Fruit fly (Drosophila melanogaster) whole organism, embryonic: ENCODE results near the gene CG46318.

Experiments
- Atf-2 ChIP-seq: fragments of 200-800 bp; sonication (Bioruptor generic); optimal IDR thresholded peaks from 2 replicates; lab custom pipeline; 2016; ENCODE audit warnings: missing biosample characterization, missing genetic modification characterization
- Bgb ChIP-seq: fragments of 200-800 bp; sonication (Bioruptor generic); IDR thresholded peaks from 2 replicates; pipeline ENCODE4 v1.3.6; 2022; ENCODE audit warnings: missing biosample characterization, missing genetic modification characterization; ENCODE audit not compliant: partially characterized antibody
- Blimp-1 ChIP-seq: fragments of 200-800 bp; sonication (Bioruptor generic); optimal IDR thresholded peaks from 3 replicates; lab custom pipeline; 2018; ENCODE audit warnings: missing biosample characterization, missing genetic modification characterization, mild to moderate bottlenecking, moderate library complexity, missing genetic modification reagents
- CG10431 ChIP-seq: fragments of 200-800 bp; sonication (Bioruptor generic); optimal IDR thresholded peaks from 3 replicates; lab custom pipeline; 2018; ENCODE audit warnings: missing biosample characterization, mild to moderate bottlenecking, missing genetic modification characterization
- CG12219 ChIP-seq: fragments of 200-800 bp; sonication (Bioruptor generic); optimal IDR thresholded peaks from 3 replicates; lab custom pipeline; 2018; ENCODE audit warnings: missing biosample characterization, mild to moderate bottlenecking, missing genetic modification characterization
- CG1233 ChIP-seq: fragments of 200-800 bp; sonication (Bioruptor generic); optimal IDR thresholded peaks from 4 replicates; lab custom pipeline; 2018; ENCODE audit warnings: missing biosample characterization, mild to moderate bottlenecking, missing genetic modification characterization
- CG12659 ChIP-seq: fragments of 200-800 bp; sonication (Bioruptor generic); optimal IDR thresholded peaks from 3 replicates; lab custom pipeline; 2017; ENCODE audit warnings: mild to moderate bottlenecking, missing biosample characterization, missing genetic modification reagents, missing genetic modification characterization
- CG12769 ChIP-seq: fragments of 200-800 bp; sonication (Bioruptor generic); optimal IDR thresholded peaks from 2 replicates; lab custom pipeline; 2019; ENCODE audit warnings: missing biosample characterization, mild to moderate bottlenecking, missing genetic modification characterization, moderate library complexity
- CG13123 ChIP-seq: fragments of 200-800 bp; sonication (Bioruptor generic); optimal IDR thresholded peaks from 2 replicates; lab custom pipeline; 2016; ENCODE audit warnings: missing biosample characterization, missing genetic modification characterization
- CG18262 ChIP-seq: fragments of 200-800 bp; optimal IDR thresholded peaks from 3 replicates; lab custom pipeline; 2019; ENCODE audit warnings: missing biosample characterization, mild to moderate bottlenecking, missing genetic modification characterization, moderate library complexity
- CG2116 ChIP-seq: fragments of 200-800 bp; sonication (Bioruptor generic); optimal IDR thresholded peaks from 3 replicates; lab custom pipeline; 2018; ENCODE audit warnings: missing biosample characterization, mild to moderate bottlenecking, missing genetic modification characterization
- CG2712 ChIP-seq: fragments of 200-800 bp; optimal IDR thresholded peaks from 3 replicates; lab custom pipeline; 2019; ENCODE audit warnings: missing biosample characterization, mild to moderate bottlenecking, missing genetic modification characterization, moderate library complexity
- CG2889 ChIP-seq: fragments of 200-800 bp; sonication (Bioruptor generic); IDR thresholded peaks from 3 replicates; pipeline ENCODE4 v1.3.6; 2022; ENCODE audit warnings: missing biosample characterization, missing genetic modification characterization
- CG30431 ChIP-seq: fragments of 200-800 bp; sonication (Bioruptor generic); optimal IDR thresholded peaks from 2 replicates; lab custom pipeline; 2017; ENCODE audit warnings: missing biosample characterization, missing genetic modification characterization
- CG32767 ChIP-seq: fragments of 200-800 bp; sonication (Bioruptor generic); IDR thresholded peaks from 2 replicates; pipeline ENCODE4 v1.3.6; 2022; ENCODE audit warnings: missing biosample characterization, missing genetic modification characterization
- CG32772 ChIP-seq: fragments of 200-800 bp; sonication (Bioruptor generic); IDR thresholded peaks from 2 replicates; pipeline ENCODE4 v1.3.6; 2022; ENCODE audit warnings: missing biosample characterization, missing genetic modification characterization
- CG42726 ChIP-seq: fragments of 200-800 bp; sonication (Bioruptor generic); IDR thresholded peaks from 2 replicates; pipeline ENCODE4 v1.3.6; 2022; ENCODE audit warnings: missing biosample characterization, missing genetic modification characterization; ENCODE audit not compliant: partially characterized antibody
- CG7556 ChIP-seq: fragments of 200-800 bp; sonication (Bioruptor generic); optimal IDR thresholded peaks from 2 replicates; lab custom pipeline; 2017; ENCODE audit warnings: missing biosample characterization, mild to moderate bottlenecking, missing genetic modification characterization
- CG7928 ChIP-seq: fragments of 200-800 bp; sonication (Bioruptor generic); optimal IDR thresholded peaks from 2 replicates; lab custom pipeline; 2017; ENCODE audit warnings: missing biosample characterization, mild to moderate bottlenecking, missing genetic modification characterization
- CG8281 ChIP-seq: fragments of 200-800 bp; sonication (Bioruptor generic); optimal IDR thresholded peaks from 2 replicates; lab custom pipeline; 2018; ENCODE audit warnings: missing biosample characterization, mild to moderate bottlenecking, missing genetic modification characterization, moderate library complexity
- CG9876 ChIP-seq: fragments of 200-800 bp; sonication (Bioruptor generic); optimal IDR thresholded peaks from 2 replicates; lab custom pipeline; 2016; ENCODE audit warnings: missing biosample characterization, missing genetic modification characterization
- Doc2 ChIP-seq: fragments of 200-800 bp; sonication (Bioruptor generic); IDR thresholded peaks from 2 replicates; pipeline ENCODE4 v1.3.6; 2022; ENCODE audit warnings: missing biosample characterization, missing genetic modification characterization
- Ets65A ChIP-seq: fragments of 200-800 bp; sonication (Bioruptor generic); peaks from one replicate; lab custom pipeline; 2016; ENCODE audit warnings: missing biosample characterization, missing genetic modification characterization
- Gsc ChIP-seq: fragments of 200-800 bp; sonication (Bioruptor generic); IDR thresholded peaks from 2 replicates; pipeline ENCODE4 v1.3.6; 2022; ENCODE audit warnings: missing biosample characterization, missing genetic modification characterization
- HLH4C ChIP-seq: fragments of 200-800 bp; sonication (Bioruptor generic); IDR thresholded peaks from 3 replicates; pipeline ENCODE4 v1.3.6; 2022; ENCODE audit warnings: missing biosample characterization, missing genetic modification characterization; ENCODE audit not compliant: partially characterized antibody
- Hand ChIP-seq: fragments of 200-800 bp; sonication (Bioruptor generic); optimal IDR thresholded peaks from 2 replicates; lab custom pipeline; 2017; ENCODE audit warnings: mild to moderate bottlenecking, missing biosample characterization, missing genetic modification reagents, missing genetic modification characterization
- HmgZ ChIP-seq: fragments of 200-800 bp; sonication (Bioruptor generic); optimal IDR thresholded peaks from 2 replicates; lab custom pipeline; 2018; ENCODE audit warnings: missing biosample characterization, mild to moderate bottlenecking, missing genetic modification characterization
- Hr51 ChIP-seq, 2 experiments: fragments of 200-800 bp; sonication (Bioruptor generic); optimal IDR thresholded peaks; 2 replicates in 1 of 2; 3 replicates in 1 of 2; lab custom pipeline; 2016 to 2018; ENCODE audit warnings: missing biosample characterization in 2 of 2, missing genetic modification characterization in 2 of 2, mild to moderate bottlenecking in 1 of 2, moderate library complexity in 1 of 2
- Lpt ChIP-seq: fragments of >200 bp; optimal IDR thresholded peaks from 2 replicates; lab custom pipeline; 2018; ENCODE audit warnings: missing biosample characterization, missing genetic modification characterization
- Myb ChIP-seq: fragments of 200-800 bp; sonication (Bioruptor generic); optimal IDR thresholded peaks from 2 replicates; lab custom pipeline; 2016; ENCODE audit warnings: missing biosample characterization, missing genetic modification characterization
- NC2β ChIP-seq: fragments of 200-800 bp; sonication (Bioruptor generic); optimal IDR thresholded peaks from 2 replicates; lab custom pipeline; 2016; ENCODE audit warnings: missing biosample characterization, missing genetic modification characterization
- Taf1 ChIP-seq: fragments of 200-800 bp; sonication (Bioruptor generic); IDR thresholded peaks from 2 replicates; pipeline ENCODE4 v1.3.6; 2022; ENCODE audit warnings: missing biosample characterization, missing genetic modification characterization
- crol ChIP-seq: fragments of 200-800 bp; sonication (Bioruptor generic); IDR thresholded peaks from 2 replicates; pipeline ENCODE4 v1.3.6; 2022; ENCODE audit warnings: missing biosample characterization, missing genetic modification characterization
- dmrt99B ChIP-seq: fragments of 200-800 bp; sonication (Bioruptor generic); optimal IDR thresholded peaks from 2 replicates; lab custom pipeline; 2018; ENCODE audit warnings: missing biosample characterization, mild to moderate bottlenecking, missing genetic modification characterization, moderate library complexity
- ewg ChIP-seq: fragments of 200-800 bp; sonication (Bioruptor generic); optimal IDR thresholded peaks from 3 replicates; lab custom pipeline; 2017; ENCODE audit warnings: mild to moderate bottlenecking, missing biosample characterization, missing genetic modification reagents, missing genetic modification characterization
- fd3F ChIP-seq: fragments of 200-800 bp; sonication (Bioruptor generic); optimal IDR thresholded peaks from 2 replicates; lab custom pipeline; 2018; ENCODE audit warnings: missing biosample characterization, mild to moderate bottlenecking, missing genetic modification characterization, moderate library complexity
- gcm ChIP-seq: fragments of 200-800 bp; sonication (Bioruptor generic); optimal IDR thresholded peaks from 2 replicates; lab custom pipeline; 2019; ENCODE audit warnings: missing biosample characterization, mild to moderate bottlenecking, missing genetic modification characterization, moderate library complexity
- gcm2 ChIP-seq: fragments of 200-800 bp; sonication (Bioruptor generic); optimal IDR thresholded peaks from 2 replicates; lab custom pipeline; 2016; ENCODE audit warnings: missing biosample characterization, missing genetic modification characterization
- jumu ChIP-seq: fragments of 200-800 bp; sonication (Bioruptor generic); optimal IDR thresholded peaks from 3 replicates; lab custom pipeline; 2016; ENCODE audit warnings: missing biosample characterization, missing genetic modification characterization
- mam ChIP-seq: fragments of 200-800 bp; sonication (Bioruptor generic); optimal IDR thresholded peaks from 3 replicates; lab custom pipeline; 2016; ENCODE audit warnings: missing biosample characterization, missing genetic modification characterization
- nau ChIP-seq: fragments of 200-800 bp; sonication (Bioruptor generic); optimal IDR thresholded peaks from 3 replicates; lab custom pipeline; 2017; ENCODE audit warnings: missing biosample characterization, mild to moderate bottlenecking, missing genetic modification characterization, missing genetic modification reagents
- nom ChIP-seq: fragments of 200-800 bp; sonication (Bioruptor generic); optimal IDR thresholded peaks from 2 replicates; lab custom pipeline; 2017; ENCODE audit warnings: missing biosample characterization, missing genetic modification characterization, mild to moderate bottlenecking, moderate library complexity, missing genetic modification reagents
- odd ChIP-seq: fragments of 200-800 bp; sonication (Bioruptor generic); optimal IDR thresholded peaks from 2 replicates; lab custom pipeline; 2017; ENCODE audit warnings: missing biosample characterization, mild to moderate bottlenecking, missing genetic modification characterization
- p53 ChIP-seq: fragments of 200-800 bp; sonication (Bioruptor generic); optimal IDR thresholded peaks from 2 replicates; lab custom pipeline; 2016; ENCODE audit warnings: missing biosample characterization, missing genetic modification characterization
- shn ChIP-seq: fragments of 200-800 bp; sonication (Bioruptor generic); optimal IDR thresholded peaks from 3 replicates; lab custom pipeline; 2016; ENCODE audit warnings: missing biosample characterization, missing genetic modification characterization
- trem ChIP-seq: fragments of 200-800 bp; optimal IDR thresholded peaks from 3 replicates; lab custom pipeline; 2019; ENCODE audit warnings: missing biosample characterization, mild to moderate bottlenecking, missing genetic modification characterization, moderate library complexity
- tup ChIP-seq: fragments of 200-800 bp; sonication (Bioruptor generic); optimal IDR thresholded peaks from 2 replicates; lab custom pipeline; 2016; ENCODE audit warnings: missing biosample characterization, mild to moderate bottlenecking, missing genetic modification characterization, moderate library complexity
- tx ChIP-seq: fragments of 200-800 bp; sonication (Bioruptor generic); optimal IDR thresholded peaks from 2 replicates; lab custom pipeline; 2016; ENCODE audit warnings: missing biosample characterization, missing genetic modification characterization
- wdn ChIP-seq: fragments of 200-800 bp; sonication (Bioruptor generic); IDR thresholded peaks from 2 replicates; pipeline ENCODE4 v1.3.6; 2022; ENCODE audit warnings: missing biosample characterization, missing genetic modification characterization

Gene CG46318

DNA sequence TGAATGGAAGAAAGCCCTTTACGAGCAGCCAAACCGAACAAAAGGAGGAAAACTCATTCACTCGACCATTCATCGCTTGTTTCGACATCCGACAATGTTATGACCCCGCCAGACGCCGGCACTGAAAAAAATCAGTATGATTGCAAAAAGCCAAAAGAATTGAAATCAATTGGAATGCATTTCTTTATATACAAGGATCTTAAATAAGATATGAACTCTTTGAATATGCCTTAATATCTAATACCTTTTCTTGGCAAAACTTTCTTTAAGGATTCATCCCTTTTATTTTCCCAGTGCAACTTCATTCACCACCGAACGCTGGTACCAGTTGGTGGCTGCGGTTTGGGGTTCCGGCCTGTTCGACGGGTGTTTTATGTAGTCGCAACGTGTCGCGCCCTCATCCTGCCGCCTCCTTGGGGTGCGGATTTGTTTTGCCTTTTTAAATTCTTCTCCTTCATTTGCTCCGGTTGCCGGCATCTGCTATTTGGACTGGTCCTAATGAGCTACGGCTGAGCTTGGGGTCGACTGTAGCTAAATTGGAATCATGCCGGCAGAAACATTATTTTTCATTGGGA is 39.5 kb downstream of the CG46318 start (continued):
- TF ChIP-seq CG10431 (peak; percentile 61), Bgb (GFP tag; lab: Robert Waterston, UW) (no peak), gcm2 (GFP tag; lab: Kevin White, UChicago) (peak; percentile 40), fd3F (GFP tag; lab: Kevin White, UChicago) (peak; percentile 78), CG2116 (GFP tag; lab: Kevin White, UChicago) (peak; percentile 8), nom (GFP tag; lab: Kevin White, UChicago) (peak; percentile 17), odd (GFP tag; lab: Kevin White, UChicago) (peak; percentile 81), CG12659 (peak; percentile 85), tup (peak; percentile 59), Hand (GFP tag; lab: Kevin White, UChicago) (peak; percentile 94), CG2712 (tag; lab: Kevin White, UChicago) (peak; percentile 93), CG7928 (GFP tag; lab: Kevin White, UChicago) (peak; percentile 8), Hr51 (GFP tag; optimal IDR thresholded peaks at IDR 0.05; lab: Kevin White, UChicago) (peak; percentile 67 to 89), Gsc (GFP tag; lab: Robert Waterston, UW) (peak; percentile 41; the same call in 1 of the 2 replicates), CG32767 (GFP tag; lab: Robert Waterston, UW) (peak; percentile 72; the same call in 1 of the 2 replicates), CG12219 (peak; percentile 87), tx (GFP tag; lab: Kevin White, UChicago) (peak; percentile 72), Taf1 (GFP tag; lab: Robert Waterston, UW) (peak; percentile 74), crol (GFP tag; lab: Robert Waterston, UW) (no peak), CG12769 (tag; lab: Kevin White, UChicago) (peak; percentile 94), HLH4C (GFP tag; lab: Robert Waterston, UW) (no peak), CG8281 (tag; lab: Kevin White, UChicago) (peak; percentile 59), NC2β (GFP tag; lab: Kevin White, UChicago) (peak; percentile 68), jumu (GFP tag; lab: Kevin White, UChicago) (peak; percentile 34), CG9876 (peak; percentile 37), CG18262 (tag; lab: Kevin White, UChicago) (peak; percentile 90), Doc2 (GFP tag; lab: Robert Waterston, UW) (peak; percentile 50; the same call in 1 of the 2 replicates), CG32772 (GFP tag; lab: Robert Waterston, UW) (peak; percentile 76), Ets65A (peak; percentile 93), CG1233 (GFP tag; lab: Kevin White, UChicago) (peak; percentile 79), Blimp-1 (GFP tag; lab: Kevin White, UChicago) (peak; percentile 84), HmgZ (tag; lab: Kevin White, UChicago) (peak; percentile 93), CG13123 (peak; percentile 45), CG2889 (peak; percentile 69; the same call in 2 of the 3 replicates), p53 (GFP tag; lab: Kevin White, UChicago) (peak; percentile 49), gcm (peak; percentile 65), CG7556 (GFP tag; lab: Kevin White, UChicago) (peak; percentile 95), dmrt99B (tag; lab: Kevin White, UChicago) (peak; percentile 92), CG30431 (peak; percentile 55), Myb (GFP tag; lab: Kevin White, UChicago) (peak; percentile 59), wdn (peak; percentile 76), nau (peak; percentile 78), mam (GFP tag; lab: Kevin White, UChicago) (peak; percentile 88), shn (peak; percentile 29), Lpt (GFP tag; lab: Kevin White, UChicago) (no peak), CG42726 (GFP tag; lab: Robert Waterston, UW) (no peak), ewg (peak; percentile 69), Atf-2 (peak; percentile 67), trem (tag; lab: Kevin White, UChicago) (peak; percentile 63)
